Worm (Caenorhabditis elegans): Measurements from ENCODE around the gene F02D10.2.

DNA sequence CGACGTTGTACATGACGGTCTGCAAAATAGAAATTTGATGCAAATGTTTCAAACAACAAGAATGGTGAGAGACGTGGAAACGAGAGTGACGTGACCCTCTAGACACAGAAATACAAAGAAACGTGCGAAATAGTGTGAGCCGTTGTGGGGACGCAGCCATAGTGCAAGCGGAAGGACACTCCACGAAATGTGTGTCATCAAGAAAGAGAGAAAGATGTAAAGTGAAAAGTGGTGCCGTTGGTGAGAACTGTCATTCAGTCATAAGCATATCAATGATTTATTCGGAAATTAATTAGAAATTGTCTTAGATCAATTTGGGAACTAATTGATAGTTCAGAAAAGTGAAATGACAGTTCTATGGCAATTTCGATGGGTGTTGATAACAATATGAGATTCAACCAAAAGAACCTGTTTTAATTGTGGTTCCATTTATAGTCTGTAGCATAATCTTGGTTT lies 43.8 kb downstream of the F02D10.2 start, which contains the start of gene C29F7.3:
- no peak for TF ChIP-seq ama-1 (optimal IDR thresholded peaks at IDR 0.05)
- peak; percentile 9 for TF ChIP-seq mep-1 (tag; optimal IDR thresholded peaks at IDR 0.05)
- no peak for TF ChIP-seq zip-11 (GFP tag; IDR thresholded peaks at IDR 0.05)
- TF ChIP-seq dmd-9 (GFP tag; IDR thresholded peaks at IDR 0.05), result no peak
- TF ChIP-seq nhr-77 (tag; optimal IDR thresholded peaks at IDR 0.05), result no peak
- peak; percentile 97 for TF ChIP-seq nhr-28 (tag; optimal IDR thresholded peaks at IDR 0.05)
- TF ChIP-seq daf-12 (tag; optimal IDR thresholded peaks at IDR 0.05), result no peak

Measured in whole organism, L4 larva.